Fruit fly (Drosophila melanogaster): ENCODE data around the gene CG34135.
A peak's percentile ranks its signal among the peaks of the same experiment; 100 is the strongest.

dm6 chr3R:8799866-8800265, 31.9 kb upstream of the CG34135 start:
- no peak for TF ChIP-seq CG12768 (GFP tag; optimal IDR thresholded peaks at IDR 0.05)
- no peak for TF ChIP-seq Mnt (GFP tag; optimal IDR thresholded peaks at IDR 0.05)
- TF ChIP-seq toe (GFP tag; optimal IDR thresholded peaks at IDR 0.05), result no peak
- TF ChIP-seq CG7101 (tag; optimal IDR thresholded peaks at IDR 0.05), result no peak
- peak; percentile 2 for TF ChIP-seq CG33017 (tag; optimal IDR thresholded peaks at IDR 0.05)

All from whole organism, adult.